Worm (Caenorhabditis elegans) whole organism, midembryonic: ENCODE data around the gene srh-295.

Experiments
- T22C8.4 ChIP-seq: fragments of 200-800 bp; sonication (Bioruptor generic); IDR thresholded peaks from 2 replicates; pipeline ENCODE4 v1.3.6; 2022; ENCODE audit warnings: missing genetic modification characterization, missing compliant biosample characterization
- cog-1 ChIP-seq: sonication (generic microtip); optimal IDR thresholded peaks from 2 replicates; lab custom pipeline; 2016; ENCODE audit warnings: missing genetic modification characterization, missing compliant biosample characterization
- flt-1 ChIP-seq: fragments of 200-800 bp; sonication (Bioruptor generic); IDR thresholded peaks from 2 replicates; pipeline ENCODE4 v1.3.6; 2022; ENCODE audit warnings: missing genetic modification characterization, missing compliant biosample characterization
- klf-2 ChIP-seq: fragments of 200-800 bp; sonication (Bioruptor generic); conservative IDR thresholded peaks from 2 replicates; pipeline ENCODE4 v1.3.6; 2022; ENCODE audit warnings: missing genetic modification reagents, missing genetic modification characterization, missing compliant biosample characterization
- med-1 ChIP-seq: sonication (generic microtip); optimal IDR thresholded peaks from 2 replicates; lab custom pipeline; 2017; ENCODE audit warnings: missing genetic modification characterization, mild to moderate bottlenecking, missing compliant biosample characterization, antibody characterized with exemption, missing genetic modification reagents; ENCODE audit not compliant: insufficient read depth
- ref-1 ChIP-seq: fragments of 200-800 bp; sonication (Bioruptor generic); conservative IDR thresholded peaks from 2 replicates; pipeline ENCODE4 v1.3.6; 2022; ENCODE audit warnings: missing genetic modification reagents, missing genetic modification characterization, missing compliant biosample characterization
- tab-1 ChIP-seq: fragments of 200-800 bp; sonication (Bioruptor generic); IDR thresholded peaks from 2 replicates; pipeline ENCODE4 v1.3.6; 2022; ENCODE audit warnings: missing genetic modification characterization, missing compliant biosample characterization
- ztf-23 ChIP-seq: fragments of 200-800 bp; sonication (Bioruptor generic); IDR thresholded peaks from 2 replicates; pipeline ENCODE4 v1.3.6; 2022; ENCODE audit warnings: missing genetic modification reagents, missing genetic modification characterization, missing compliant biosample characterization
- ztf-29 ChIP-seq: fragments of 200-800 bp; sonication (Bioruptor generic); IDR thresholded peaks from 2 replicates; pipeline ENCODE4 v1.3.6; 2022; ENCODE audit warnings: missing genetic modification reagents, missing genetic modification characterization, missing compliant biosample characterization

srh-295 gene

ce11 chrV:15330314-15330713 lies at the start of gene srh-295:
Gene srh-295, plus strand, starts transcription at chrV:15330614.
- TF ChIP-seq T22C8.4 (GFP tag; lab: Robert Waterston, UW): no peak
- no peak for TF ChIP-seq tab-1 (GFP tag; lab: Robert Waterston, UW)
- no peak for TF ChIP-seq ref-1 (GFP tag; lab: Robert Waterston, UW)
- TF ChIP-seq ztf-23 (GFP tag; lab: Robert Waterston, UW): no peak
- TF ChIP-seq flt-1: no peak
- no peak for TF ChIP-seq med-1 (GFP tag; lab: Kevin White, UChicago)
- TF ChIP-seq cog-1 (tag; lab: Kevin White, UChicago): no peak
- no peak for TF ChIP-seq klf-2 (GFP tag; lab: Robert Waterston, UW)
- no peak for TF ChIP-seq ztf-29

DNA sequence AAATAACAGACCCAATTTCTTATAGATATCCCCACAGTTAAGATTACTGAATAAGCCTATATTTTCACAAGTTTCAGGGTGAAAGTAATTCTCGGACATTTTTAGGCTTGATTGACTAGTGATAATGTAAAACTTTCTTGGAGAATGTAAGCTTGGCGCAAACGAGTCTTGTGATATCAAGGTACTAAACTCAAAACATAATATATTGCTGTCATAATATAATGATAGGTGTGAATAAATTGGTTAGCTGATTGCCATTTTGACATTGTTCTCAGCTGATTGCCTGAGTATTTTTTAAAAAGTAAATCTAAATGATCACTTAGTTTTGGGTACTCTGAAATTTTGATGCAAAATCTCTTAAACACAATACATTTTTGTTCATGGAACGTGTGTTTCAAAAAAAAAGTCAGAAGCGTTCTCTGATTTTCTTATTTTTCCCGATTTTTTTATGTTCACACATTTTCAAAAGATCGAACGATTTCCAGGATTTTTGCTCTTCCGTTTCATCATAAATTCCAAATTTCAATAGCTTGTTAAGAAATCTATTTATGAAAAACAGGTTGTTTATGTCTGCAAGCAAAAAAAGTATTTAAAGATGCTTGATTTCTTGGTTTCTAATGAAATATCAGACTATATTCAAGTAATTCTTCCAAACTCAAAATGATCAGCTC lies 49.0 kb upstream of the srh-295 start, which contains the start of the genes srw-19 and srx-51:
srw-19 (minus strand) TSS at position 101 of the 671 bp plus-strand sequence.
srx-51 (plus strand) TSS at position 621 of the 671 bp plus-strand sequence.
- TF ChIP-seq tab-1 (GFP tag; lab: Robert Waterston, UW): no peak
- no peak for TF ChIP-seq med-1 (GFP tag; lab: Kevin White, UChicago)
- TF ChIP-seq flt-1: no peak
- no peak for TF ChIP-seq klf-2 (GFP tag; lab: Robert Waterston, UW)
- TF ChIP-seq cog-1 (tag; lab: Kevin White, UChicago): no peak
- no peak for TF ChIP-seq ztf-23 (GFP tag; lab: Robert Waterston, UW)
- TF ChIP-seq ref-1 (GFP tag; lab: Robert Waterston, UW): no peak
- no peak for TF ChIP-seq T22C8.4 (GFP tag; lab: Robert Waterston, UW)
- TF ChIP-seq ztf-29: no peak

ce11 chrV:15285984-15286383 lies 44.4 kb upstream of the srh-295 start:
- TF ChIP-seq tab-1 (GFP tag; lab: Robert Waterston, UW) (no peak), flt-1 (no peak), ztf-29 (no peak), T22C8.4 (GFP tag; lab: Robert Waterston, UW) (no peak), cog-1 (tag; lab: Kevin White, UChicago) (no peak), ztf-23 (GFP tag; lab: Robert Waterston, UW) (no peak), klf-2 (GFP tag; lab: Robert Waterston, UW) (no peak), med-1 (GFP tag; lab: Kevin White, UChicago) (no peak), ref-1 (GFP tag; lab: Robert Waterston, UW) (no peak)

ce11 chrV:15287856-15288255 lies 42.6 kb upstream of the srh-295 start, which contains the start of gene cyp-34A1:
Gene cyp-34A1, minus strand, starts transcription at chrV:15287956.
- TF ChIP-seq med-1 (GFP tag; lab: Kevin White, UChicago) (no peak), ref-1 (GFP tag; lab: Robert Waterston, UW) (no peak), ztf-29 (no peak), T22C8.4 (GFP tag; lab: Robert Waterston, UW) (no peak), tab-1 (GFP tag; lab: Robert Waterston, UW) (no peak), ztf-23 (GFP tag; lab: Robert Waterston, UW) (no peak), flt-1 (no peak), cog-1 (tag; lab: Kevin White, UChicago) (no peak), klf-2 (GFP tag; lab: Robert Waterston, UW) (no peak)

DNA sequence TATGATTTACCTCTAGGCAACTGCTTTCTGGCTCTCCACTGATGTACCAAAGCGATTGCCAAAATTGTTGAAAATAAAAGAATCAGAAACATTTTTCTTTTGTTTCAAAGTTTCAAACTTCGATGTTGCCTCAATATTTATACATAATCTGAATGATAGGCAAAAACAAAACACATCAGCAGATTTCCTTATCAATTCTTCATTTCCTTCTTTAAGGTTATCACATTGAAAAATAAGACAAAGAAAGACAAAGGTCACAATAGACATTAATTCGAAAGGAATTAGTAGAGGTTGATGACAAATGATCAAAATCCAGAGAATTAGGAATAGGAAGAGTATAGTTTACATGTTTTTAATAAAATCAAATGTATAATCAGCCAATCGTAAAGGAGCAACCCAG lies 39.4 kb upstream of the srh-295 start, which contains the start of gene cyp-34A2:
cyp-34A2 (minus strand) TSS at position 101 of the 400 bp plus-strand sequence.
- no peak for TF ChIP-seq ztf-29
- TF ChIP-seq T22C8.4 (GFP tag; lab: Robert Waterston, UW): no peak
- no peak for TF ChIP-seq klf-2 (GFP tag; lab: Robert Waterston, UW)
- TF ChIP-seq tab-1 (GFP tag; lab: Robert Waterston, UW): no peak
- TF ChIP-seq ref-1 (GFP tag; lab: Robert Waterston, UW): no peak

DNA sequence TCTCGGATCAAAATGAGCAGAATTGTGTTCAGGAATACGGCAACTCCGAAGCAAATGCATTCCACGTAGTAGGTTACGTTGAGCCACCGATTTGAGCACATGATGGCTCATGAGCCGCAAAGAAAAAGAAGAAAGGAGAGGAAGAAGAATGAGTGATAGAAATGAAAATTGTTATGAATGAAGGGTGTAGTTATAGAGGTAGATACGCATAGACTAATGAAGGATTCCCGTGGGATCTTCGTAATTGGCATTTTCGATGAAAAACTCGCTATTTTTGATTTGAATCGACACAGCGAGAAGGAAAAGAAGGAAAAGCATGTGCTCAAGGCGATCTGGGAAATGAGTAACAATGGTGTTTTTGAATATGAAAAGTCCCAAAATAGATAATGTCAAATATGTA lies 36.5 kb upstream of the srh-295 start, which contains the start of gene str-96:
str-96 (minus strand) TSS at position 101 of the 400 bp plus-strand sequence.
- TF ChIP-seq ztf-29 (no peak), tab-1 (GFP tag; lab: Robert Waterston, UW) (no peak), med-1 (GFP tag; lab: Kevin White, UChicago) (no peak), cog-1 (tag; lab: Kevin White, UChicago) (no peak), flt-1 (no peak), ztf-23 (GFP tag; lab: Robert Waterston, UW) (no peak), ref-1 (GFP tag; lab: Robert Waterston, UW) (no peak), klf-2 (GFP tag; lab: Robert Waterston, UW) (no peak), T22C8.4 (GFP tag; lab: Robert Waterston, UW) (no peak)

- TF ChIP-seq flt-1: peak; percentile 91; the same call in 1 of the 2 replicates
Measured at ce11 chrV:15295436-15295835, 35.0 kb upstream of the srh-295 start.

- TF ChIP-seq T22C8.4 (GFP tag; lab: Robert Waterston, UW) (no peak), ref-1 (GFP tag; lab: Robert Waterston, UW) (no peak), med-1 (GFP tag; lab: Kevin White, UChicago) (no peak), tab-1 (GFP tag; lab: Robert Waterston, UW) (no peak), flt-1 (no peak), ztf-23 (GFP tag; lab: Robert Waterston, UW) (no peak), ztf-29 (no peak), cog-1 (tag; lab: Kevin White, UChicago) (no peak), klf-2 (GFP tag; lab: Robert Waterston, UW) (no peak)
Measured at ce11 chrV:15298597-15298996, 31.8 kb upstream of the srh-295 start, which contains the start of gene cpr-3. Gene cpr-3, minus strand, starts transcription at chrV:15298700.

ce11 chrV:15303625-15304024 lies 26.8 kb upstream of the srh-295 start, which contains the start of gene srx-48:
Gene srx-48, minus strand, starts transcription at chrV:15303725.
- TF ChIP-seq ztf-23 (GFP tag; lab: Robert Waterston, UW) (no peak), tab-1 (GFP tag; lab: Robert Waterston, UW) (no peak), T22C8.4 (GFP tag; lab: Robert Waterston, UW) (no peak), med-1 (GFP tag; lab: Kevin White, UChicago) (no peak), cog-1 (tag; lab: Kevin White, UChicago) (no peak), flt-1 (no peak), klf-2 (GFP tag; lab: Robert Waterston, UW) (no peak), ztf-29 (no peak), ref-1 (GFP tag; lab: Robert Waterston, UW) (no peak)
